Worm (Caenorhabditis elegans): ENCODE data around the gene srh-61.

srh-61 gene

DNA sequence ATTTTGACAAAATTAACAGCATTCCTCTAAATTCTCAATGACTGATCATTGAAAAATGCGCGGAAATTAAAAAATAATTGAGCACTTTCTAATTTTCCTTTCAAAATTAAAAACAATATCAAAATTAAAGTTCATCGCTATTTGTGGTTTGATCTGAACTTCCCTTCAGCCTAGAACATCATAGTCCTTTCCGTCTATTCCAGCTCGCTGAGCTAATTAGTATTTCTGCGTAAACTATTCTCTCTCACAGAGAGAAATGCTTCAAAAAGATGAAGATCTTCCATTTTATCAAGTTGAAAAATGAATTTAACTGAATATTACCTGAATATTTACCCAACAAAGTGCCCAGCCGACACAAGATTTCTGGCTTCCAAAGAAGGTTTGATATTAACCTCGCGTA, 9.2 kb downstream of the srh-61 start, which contains the start of gene srh-68:
TSS of gene srh-68 (plus strand) at position 301 of the 400 bp plus-strand sequence.
- TF ChIP-seq daf-8 (GFP tag; IDR thresholded peaks at IDR 0.05) (no peak), zfp-3 (GFP tag; conservative IDR thresholded peaks at IDR 0.05) (no peak), mes-2 (tag; optimal IDR thresholded peaks at IDR 0.05; ENCODE audit: poor library complexity, severe bottlenecking) (no peak), mxl-3 (GFP tag; optimal IDR thresholded peaks at IDR 0.05) (no peak), duxl-1 (tag; optimal IDR thresholded peaks at IDR 0.05; ENCODE audit: poor library complexity) (no peak), hmg-1.1 (GFP tag; IDR thresholded peaks at IDR 0.05) (no peak), F44E2.7 (GFP tag; IDR thresholded peaks at IDR 0.05) (no peak), nhr-25 (tag; optimal IDR thresholded peaks at IDR 0.05; ENCODE audit: borderline replicate concordance, insufficient read depth) (no peak), vab-7 (GFP tag; IDR thresholded peaks at IDR 0.05) (no peak)

DNA sequence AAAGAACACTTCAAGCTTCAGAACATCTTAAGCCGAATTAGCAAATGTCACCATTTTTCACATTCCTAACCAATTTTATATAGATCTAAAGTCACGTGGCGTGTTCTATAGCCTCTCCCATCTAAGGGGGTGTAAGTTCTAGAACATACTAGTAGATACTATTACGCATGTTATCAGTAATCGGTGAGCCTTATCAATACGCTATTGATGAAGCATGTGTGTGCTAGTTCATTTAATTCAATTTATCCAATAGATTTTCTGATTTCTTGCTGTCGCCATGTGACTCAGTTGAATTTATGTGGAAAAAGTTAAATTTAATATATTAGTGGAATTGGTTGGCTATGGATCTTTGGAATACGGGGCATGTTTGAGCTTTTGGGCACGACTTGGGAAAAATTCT, 9.7 kb downstream of the srh-61 start:
- TF ChIP-seq aha-1 (tag), result peak; percentile 64
- no peak for TF ChIP-seq egl-43 (GFP tag; IDR thresholded peaks at IDR 0.05)
- TF ChIP-seq zip-11 (GFP tag; IDR thresholded peaks at IDR 0.05), result no peak
- no peak for TF ChIP-seq mdl-1 (tag; optimal IDR thresholded peaks at IDR 0.05)

DNA sequence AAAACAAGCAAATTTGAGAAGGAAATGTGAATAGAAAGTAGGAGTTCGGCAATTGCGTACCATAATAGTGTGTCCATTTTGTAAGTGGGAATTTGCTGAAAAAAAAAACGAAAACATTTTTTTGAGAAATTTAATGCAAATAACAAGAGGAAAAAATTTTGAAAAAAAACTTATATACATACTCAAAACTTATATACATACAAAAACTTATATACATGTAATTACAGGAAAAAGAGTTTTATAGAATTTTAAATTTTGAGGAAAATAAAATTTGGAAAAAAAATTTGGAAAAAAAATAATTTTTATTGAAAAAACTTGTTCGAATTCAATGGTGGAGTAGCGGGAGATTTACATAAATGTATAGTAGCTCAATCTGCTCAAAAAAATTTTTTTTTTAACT, 13.4 kb downstream of the srh-61 start, which contains the start of gene ador-1:
TSS of gene ador-1 (minus strand) at position 101 of the 400 bp plus-strand sequence.
- TF ChIP-seq aly-2 (tag; optimal IDR thresholded peaks at IDR 0.05) (no peak), gei-8 (GFP tag; optimal IDR thresholded peaks at IDR 0.05) (no peak), T20F7.1 (GFP tag; optimal IDR thresholded peaks at IDR 0.05) (no peak), php-3 (GFP tag; IDR thresholded peaks at IDR 0.05) (no peak)

DNA sequence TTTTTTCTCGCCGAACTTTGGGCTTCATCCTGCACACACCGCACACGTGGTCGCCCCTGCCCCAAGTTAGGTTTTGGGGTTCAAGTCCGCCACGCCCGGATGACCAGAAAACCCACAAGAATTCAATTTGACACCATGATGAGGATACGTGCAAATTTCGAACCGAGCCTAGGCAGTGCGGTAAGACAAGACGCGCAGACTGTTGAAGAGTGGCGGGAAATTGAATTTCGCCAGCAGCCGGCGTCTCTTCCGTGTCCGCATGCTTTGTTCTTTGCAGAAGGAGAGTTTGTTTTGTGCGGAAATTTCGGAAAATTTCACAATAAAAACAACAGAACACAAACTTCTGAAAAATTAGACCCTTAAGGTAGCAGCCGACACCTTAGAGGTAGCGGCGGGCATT, 16.2 kb downstream of the srh-61 start:
- no peak for TF ChIP-seq jun-1 (tag; optimal IDR thresholded peaks at IDR 0.05)
- TF ChIP-seq dmd-8 (GFP tag; IDR thresholded peaks at IDR 0.05), result no peak
- TF ChIP-seq hif-1 (tag; optimal IDR thresholded peaks at IDR 0.05), result peak in 1 of 2 experiments; percentile 37
- TF ChIP-seq ces-1 (GFP tag; optimal IDR thresholded peaks at IDR 0.05), result peak; percentile 65
- 0 out of 2 replicates have a peak, but pooled peaks have one; percentile 35 for TF ChIP-seq ctbp-1 (GFP tag; IDR thresholded peaks at IDR 0.05)
- TF ChIP-seq nhr-111 (GFP tag; optimal IDR thresholded peaks at IDR 0.05), result no peak
- peak; percentile 29 for TF ChIP-seq fkh-10 (GFP tag; optimal IDR thresholded peaks at IDR 0.05)

DNA sequence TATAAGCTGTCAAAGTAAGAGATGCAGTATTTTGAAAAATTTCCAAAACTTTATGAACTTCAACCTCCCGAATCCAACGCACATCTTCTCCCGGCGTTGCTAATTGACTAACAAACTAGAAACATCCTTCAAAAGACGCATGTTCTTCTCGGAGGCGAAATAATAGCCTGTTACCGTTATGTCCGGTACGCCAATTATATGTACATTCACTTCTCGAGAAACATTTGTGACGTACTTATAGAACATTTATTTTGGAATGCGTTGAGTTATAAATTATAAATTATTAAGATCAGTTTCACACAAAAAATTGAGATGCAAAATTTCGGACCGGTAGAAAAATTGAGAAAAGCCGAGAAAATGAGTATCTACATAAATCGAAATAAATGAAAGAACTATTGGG, 19.2 kb downstream of the srh-61 start, which contains the start of gene T21B4.3:
TSS of gene T21B4.3 (minus strand) at position 101 of the 400 bp plus-strand sequence.
- no peak for TF ChIP-seq lin-38 (GFP tag; IDR thresholded peaks at IDR 0.05)

DNA sequence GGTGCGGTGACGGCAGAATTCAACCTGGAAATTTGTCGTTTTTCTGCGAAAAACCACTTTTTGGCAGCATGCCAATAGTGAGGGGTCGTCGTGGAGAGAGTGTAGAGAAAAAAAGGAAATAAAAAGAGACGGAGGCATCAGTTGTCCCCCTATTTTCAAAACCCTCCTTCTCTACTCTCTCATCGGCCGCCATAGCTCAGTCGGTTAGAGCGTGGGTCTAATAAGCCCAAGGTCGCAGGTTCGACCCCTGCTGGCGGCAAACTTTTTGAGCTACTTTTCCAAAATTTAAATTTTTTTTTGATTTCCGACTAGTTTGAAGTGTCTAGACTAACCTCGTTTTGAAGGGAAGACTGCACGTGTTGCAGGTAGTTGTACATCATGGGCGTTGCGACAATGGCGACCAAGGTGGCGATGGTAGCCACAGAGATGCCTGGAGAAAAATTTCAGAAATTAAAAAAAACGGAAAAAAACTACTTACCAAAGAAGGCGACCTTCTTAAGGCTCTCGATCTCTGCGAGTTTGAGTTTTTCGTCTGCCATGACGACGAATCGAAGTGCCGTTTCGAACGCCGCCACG, 21.6 kb downstream of the srh-61 start, which contains the start of gene col-85:
TSS of gene col-85 (minus strand) at position 540 of the 576 bp plus-strand sequence.
- no peak for TF ChIP-seq ceh-82 (tag; optimal IDR thresholded peaks at IDR 0.05)
- peak; percentile 79 for TF ChIP-seq spr-1 (tag; optimal IDR thresholded peaks at IDR 0.05)
- peak; percentile 71 for TF ChIP-seq ztf-7 (tag; optimal IDR thresholded peaks at IDR 0.05)
- no peak for TF ChIP-seq ZK546.5 (tag; optimal IDR thresholded peaks at IDR 0.05)
- peak; percentile 98 for TF ChIP-seq egl-43 (GFP tag; IDR thresholded peaks at IDR 0.05)
- peak; percentile 76 for TF ChIP-seq gei-8 (GFP tag; optimal IDR thresholded peaks at IDR 0.05)
- TF ChIP-seq mes-2 (tag; optimal IDR thresholded peaks at IDR 0.05; ENCODE audit: poor library complexity, severe bottlenecking), result peak; percentile 83
- TF ChIP-seq nhr-48 (tag; optimal IDR thresholded peaks at IDR 0.05), result peak; percentile 67
- peak; percentile 87 for TF ChIP-seq rbr-2 (tag; optimal IDR thresholded peaks at IDR 0.05)
- no peak for TF ChIP-seq sdz-12 (GFP tag; optimal IDR thresholded peaks at IDR 0.05)
- peak; percentile 95 for TF ChIP-seq pha-4 (GFP tag; IDR thresholded peaks at IDR 0.05)
- TF ChIP-seq pha-4 (tag; optimal IDR thresholded peaks at IDR 0.05), result no peak
- TF ChIP-seq nhr-237 (tag; optimal IDR thresholded peaks at IDR 0.05), result no peak
- no peak for TF ChIP-seq lsy-2 (tag; optimal IDR thresholded peaks at IDR 0.05)
- no peak for TF ChIP-seq attf-4 (tag; optimal IDR thresholded peaks at IDR 0.05)
- peak; percentile 79 for TF ChIP-seq mdt-29 (GFP tag; IDR thresholded peaks at IDR 0.05)
- TF ChIP-seq mep-1 (tag; optimal IDR thresholded peaks at IDR 0.05), result no peak
- TF ChIP-seq Y5F2A.4 (GFP tag; optimal IDR thresholded peaks at IDR 0.05), result peak; percentile 79
- TF ChIP-seq snpc-1.2 (GFP tag; IDR thresholded peaks at IDR 0.05), result peak; percentile 88
- TF ChIP-seq lin-15B (tag; optimal IDR thresholded peaks at IDR 0.05), result no peak

Data from whole organism, L4 larva.